Fruit fly (Drosophila melanogaster) S2 (cell line): ENCODE data around the gene CG12017.

Experiments used
- CG8478 ChIP-seq: fragments of >200 bp; optimal IDR thresholded peaks from 2 replicates; lab custom pipeline; 2018
- CTCF ChIP-seq, 2 experiments: fragments of >200 bp; optimal IDR thresholded peaks; 2 replicates each; lab custom pipeline; 2018

The CG12017 gene

dm6 chr3L:3248714-3249663 lies 31.1 kb upstream of the CG12017 start:
- TF ChIP-seq CTCF (optimal IDR thresholded peaks at IDR 0.05; lab: Kevin White, UChicago) (no peak), CG8478 (lab: Kevin White, UChicago) (no peak)

dm6 chr3L:3249664-3249996 lies 30.4 kb upstream of the CG12017 start:
- no peak for TF ChIP-seq CG8478 (lab: Kevin White, UChicago)
- TF ChIP-seq CTCF (optimal IDR thresholded peaks at IDR 0.05; lab: Kevin White, UChicago): no peak

dm6 chr3L:3249997-3250774 lies 29.9 kb upstream of the CG12017 start:
- TF ChIP-seq CTCF (optimal IDR thresholded peaks at IDR 0.05; lab: Kevin White, UChicago) (no peak), CG8478 (lab: Kevin White, UChicago) (no peak)

- TF ChIP-seq CTCF (optimal IDR thresholded peaks at IDR 0.05; lab: Kevin White, UChicago) (no peak), CG8478 (lab: Kevin White, UChicago) (no peak)
Measured at dm6 chr3L:3250922-3251658, 28.9 kb upstream of the CG12017 start.

dm6 chr3L:3251659-3252490 lies 28.2 kb upstream of the CG12017 start:
- TF ChIP-seq CG8478 (lab: Kevin White, UChicago) (no peak), CTCF (optimal IDR thresholded peaks at IDR 0.05; lab: Kevin White, UChicago) (no peak)

dm6 chr3L:3252884-3253283 lies 27.2 kb upstream of the CG12017 start:
- no peak for TF ChIP-seq CG8478 (lab: Kevin White, UChicago)
- no peak for TF ChIP-seq CTCF (optimal IDR thresholded peaks at IDR 0.05; lab: Kevin White, UChicago)

dm6 chr3L:3253631-3254030 lies 26.4 kb upstream of the CG12017 start:
- TF ChIP-seq CTCF (optimal IDR thresholded peaks at IDR 0.05; lab: Kevin White, UChicago) (no peak), CG8478 (lab: Kevin White, UChicago) (no peak)

- TF ChIP-seq CG8478 (lab: Kevin White, UChicago): no peak
Measured at dm6 chr3L:3257690-3258089, 22.3 kb upstream of the CG12017 start, which contains the start of gene ckd. Gene ckd (plus strand): TSS chr3L:3257878.

- TF ChIP-seq CG8478 (lab: Kevin White, UChicago) (no peak), CTCF (optimal IDR thresholded peaks at IDR 0.05; lab: Kevin White, UChicago) (no peak)
Measured at dm6 chr3L:3259703-3260102, 20.3 kb upstream of the CG12017 start.

- TF ChIP-seq CG8478 (lab: Kevin White, UChicago) (no peak), CTCF (optimal IDR thresholded peaks at IDR 0.05; lab: Kevin White, UChicago) (no peak)
Measured at dm6 chr3L:3261642-3262041, 18.4 kb upstream of the CG12017 start.

dm6 chr3L:3266306-3266705 lies 13.7 kb upstream of the CG12017 start:
- TF ChIP-seq CG8478 (lab: Kevin White, UChicago) (no peak), CTCF (optimal IDR thresholded peaks at IDR 0.05; lab: Kevin White, UChicago) (no peak)

dm6 chr3L:3268161-3268560 lies 11.9 kb upstream of the CG12017 start, which contains the start of gene CG34265:
Gene CG34265 (plus strand): TSS chr3L:3268461.
- no peak for TF ChIP-seq CG8478 (lab: Kevin White, UChicago)
- no peak for TF ChIP-seq CTCF (optimal IDR thresholded peaks at IDR 0.05; lab: Kevin White, UChicago)

dm6 chr3L:3270736-3271135 lies 9.3 kb upstream of the CG12017 start, which contains the start of gene CG14960:
Gene CG14960 (plus strand): TSS chr3L:3271036.
- no peak for TF ChIP-seq CTCF (optimal IDR thresholded peaks at IDR 0.05; lab: Kevin White, UChicago)
- TF ChIP-seq CG8478 (lab: Kevin White, UChicago): no peak
